Fruit fly (Drosophila melanogaster): ENCODE measurements around the gene wkd.
A peak's percentile ranks its signal among the peaks of the same experiment; 100 is the strongest.

Gene wkd

DNA sequence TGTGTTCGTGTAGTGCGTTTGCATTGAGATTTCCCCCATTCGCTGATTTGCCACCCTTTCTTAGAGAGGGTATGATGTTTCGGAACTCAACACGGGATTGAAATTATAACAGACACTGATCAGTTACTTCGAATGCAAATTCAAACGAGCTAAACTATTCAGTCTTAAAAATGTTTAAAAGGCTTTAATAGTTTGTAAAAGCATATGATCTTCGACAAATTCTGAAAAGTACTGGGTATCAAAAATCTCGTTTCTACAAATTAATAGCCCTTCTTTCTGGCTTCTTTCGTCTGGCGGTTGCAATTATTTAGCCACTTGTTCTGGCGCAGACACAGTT, 845 bp downstream of the wkd start (continued):
- peak; percentile 75; the same call in 2 of the 3 replicates for TF ChIP-seq CG34422 (GFP tag; IDR thresholded peaks at IDR 0.05)
- peak; percentile 54; the same call in 1 of the 2 replicates for TF ChIP-seq ara (GFP tag; IDR thresholded peaks at IDR 0.05)
- TF ChIP-seq Hmx (GFP tag; optimal IDR thresholded peaks at IDR 0.05): no peak
- TF ChIP-seq CrebB (tag; optimal IDR thresholded peaks at IDR 0.05): no peak
- TF ChIP-seq E2f2 (GFP tag; IDR thresholded peaks at IDR 0.05): peak; percentile 40
- no peak for TF ChIP-seq Adf1 (GFP tag; IDR thresholded peaks at IDR 0.05)
- no peak for TF ChIP-seq BEAF-32 (GFP tag; optimal IDR thresholded peaks at IDR 0.05)
- no peak for TF ChIP-seq dan (GFP tag; IDR thresholded peaks at IDR 0.05)
- no peak for TF ChIP-seq CG4404 (GFP tag; IDR thresholded peaks at IDR 0.05)
- TF ChIP-seq CG15269 (tag; optimal IDR thresholded peaks at IDR 0.05): no peak
- TF ChIP-seq CG18262 (tag; optimal IDR thresholded peaks at IDR 0.05): peak; percentile 66
- peak; percentile 77 for TF ChIP-seq ttk (GFP tag; IDR thresholded peaks at IDR 0.05)
- no peak for TF ChIP-seq CG13123 (GFP tag; optimal IDR thresholded peaks at IDR 0.05)
- peak; percentile 84 for TF ChIP-seq tgo (GFP tag; IDR thresholded peaks at IDR 0.05)
- peak; percentile 6 for TF ChIP-seq CG1647 (GFP tag; optimal IDR thresholded peaks at IDR 0.05)
- peak; percentile 38; the same call in 1 of the 2 replicates for TF ChIP-seq al (GFP tag; IDR thresholded peaks at IDR 0.05)
- peak; percentile 27 for TF ChIP-seq CG6254 (GFP tag; optimal IDR thresholded peaks at IDR 0.05)
- peak; percentile 28 for TF ChIP-seq CG12155 (GFP tag; optimal IDR thresholded peaks at IDR 0.05)
- TF ChIP-seq CG2712 (tag; optimal IDR thresholded peaks at IDR 0.05): peak; percentile 79
- TF ChIP-seq en (GFP tag; optimal IDR thresholded peaks at IDR 0.05): peak; percentile 56
- no peak for TF ChIP-seq CG34224 (GFP tag; IDR thresholded peaks at IDR 0.05; ENCODE audit: partially characterized antibody)
- peak; percentile 75 for TF ChIP-seq HLH3B (GFP tag; IDR thresholded peaks at IDR 0.05)
- TF ChIP-seq D19A (tag; optimal IDR thresholded peaks at IDR 0.05): peak; percentile 62
- no peak for TF ChIP-seq gem (tag; optimal IDR thresholded peaks at IDR 0.05)
- TF ChIP-seq Hsf (GFP tag; optimal IDR thresholded peaks at IDR 0.05): peak; percentile 72
- peak; percentile 75 for TF ChIP-seq CG11695 (GFP tag; IDR thresholded peaks at IDR 0.05)
- TF ChIP-seq Camta (GFP tag; optimal IDR thresholded peaks at IDR 0.05): peak; percentile 30
- TF ChIP-seq CG13296 (GFP tag; optimal IDR thresholded peaks at IDR 0.05): no peak
- TF ChIP-seq CG14050 (GFP tag; IDR thresholded peaks at IDR 0.05): peak; percentile 78
- TF ChIP-seq slou (GFP tag; optimal IDR thresholded peaks at IDR 0.05): no peak
- TF ChIP-seq trh (GFP tag; optimal IDR thresholded peaks at IDR 0.05): no peak
- no peak for TF ChIP-seq CG5180 (GFP tag; optimal IDR thresholded peaks at IDR 0.05)
- no peak for TF ChIP-seq Bgb (GFP tag; IDR thresholded peaks at IDR 0.05; ENCODE audit: partially characterized antibody)
- peak; percentile 61 for TF ChIP-seq CG17802 (tag; optimal IDR thresholded peaks at IDR 0.05)
- TF ChIP-seq Dref (GFP tag; IDR thresholded peaks at IDR 0.05): no peak
- no peak for TF ChIP-seq CG7271 (tag; optimal IDR thresholded peaks at IDR 0.05)
- peak; percentile 38 for TF ChIP-seq nom (GFP tag; optimal IDR thresholded peaks at IDR 0.05)
- TF ChIP-seq CG8944 (GFP tag; optimal IDR thresholded peaks at IDR 0.05): peak; percentile 63
- no peak for TF ChIP-seq sd (tag; optimal IDR thresholded peaks at IDR 0.05)
- no peak for TF ChIP-seq Trl (optimal IDR thresholded peaks at IDR 0.05)
- TF ChIP-seq Trl (GFP tag; optimal IDR thresholded peaks at IDR 0.05): peak; percentile 65
- TF ChIP-seq Scr (GFP tag; IDR thresholded peaks at IDR 0.05; ENCODE audit: partially characterized antibody): no peak
- TF ChIP-seq CG4282 (GFP tag; optimal IDR thresholded peaks at IDR 0.05): no peak

Measured in whole organism, embryonic.